Fruit fly (Drosophila melanogaster): Measurements from ENCODE around the gene vkg.

Gene vkg

DNA sequence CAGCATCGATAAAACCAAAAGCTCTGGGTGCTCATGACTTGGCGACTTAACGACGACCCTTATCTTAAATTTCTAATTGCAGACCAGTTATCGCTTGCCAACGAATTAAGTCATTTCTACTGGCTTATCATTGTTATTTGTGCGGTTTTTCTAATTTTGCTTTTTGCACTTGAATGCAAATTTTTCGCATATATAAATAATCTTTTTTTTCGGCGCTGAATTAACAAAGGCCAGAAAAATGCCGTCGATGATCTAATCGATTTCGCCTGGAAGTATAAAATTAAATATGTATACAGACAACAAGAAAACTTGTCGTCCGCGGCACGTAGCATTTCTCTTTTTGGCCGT is 26.4 kb downstream of the vkg start:
- TF ChIP-seq EcR (GFP tag; optimal IDR thresholded peaks at IDR 0.05) (no peak), gl (tag; optimal IDR thresholded peaks at IDR 0.05) (no peak), rn (GFP tag; IDR thresholded peaks at IDR 0.05) (no peak), CG9948 (tag; optimal IDR thresholded peaks at IDR 0.05) (no peak)

DNA sequence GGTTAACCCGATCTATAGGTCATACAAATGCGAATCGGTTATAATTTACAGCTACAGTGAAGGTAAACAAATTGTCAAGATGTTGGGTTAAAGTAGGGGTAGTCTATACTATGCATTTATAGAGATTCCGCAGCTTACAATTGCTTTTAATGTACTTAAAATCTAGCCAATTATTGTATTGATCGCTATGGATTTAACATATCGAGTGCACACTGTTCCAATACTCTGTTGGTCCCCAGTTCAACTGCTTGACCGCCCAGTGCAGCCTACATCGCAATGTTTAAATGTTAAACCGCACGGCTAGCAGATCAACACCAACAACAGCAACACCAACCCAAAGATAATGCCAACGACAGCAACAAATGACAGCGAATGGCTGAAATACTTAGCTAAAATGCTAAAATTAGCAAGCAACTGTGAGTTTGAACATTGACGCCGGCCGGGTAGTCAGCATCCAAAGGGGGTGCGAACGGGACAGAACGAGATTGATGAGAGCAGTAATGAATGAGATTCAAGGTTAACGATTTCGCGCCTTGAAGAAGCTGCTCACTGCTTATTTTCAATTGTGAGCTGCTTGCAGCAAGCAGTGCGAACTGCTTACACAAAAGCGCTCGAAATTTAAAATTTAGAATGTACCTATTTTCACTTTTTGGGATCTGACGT is 26.9 kb downstream of the vkg start:
- TF ChIP-seq CG34367 (tag; optimal IDR thresholded peaks at IDR 0.05) = no peak
- peak; percentile 60; the same call in 2 of the 3 replicates for TF ChIP-seq fd96Ca (GFP tag; IDR thresholded peaks at IDR 0.05)
- peak; percentile 59 for TF ChIP-seq Ets98B (GFP tag; IDR thresholded peaks at IDR 0.05)
- TF ChIP-seq CG9948 (tag; optimal IDR thresholded peaks at IDR 0.05) = no peak
- TF ChIP-seq CG32121 (GFP tag; IDR thresholded peaks at IDR 0.05) = peak; percentile 33; the same call in 1 of the 2 replicates
- TF ChIP-seq CG10348 (GFP tag; IDR thresholded peaks at IDR 0.05) = peak; percentile 42
- TF ChIP-seq rn (GFP tag; IDR thresholded peaks at IDR 0.05) = peak; percentile 41; the same call in 1 of the 2 replicates
- peak; percentile 70 for TF ChIP-seq CG4496 (GFP tag; IDR thresholded peaks at IDR 0.05)

DNA sequence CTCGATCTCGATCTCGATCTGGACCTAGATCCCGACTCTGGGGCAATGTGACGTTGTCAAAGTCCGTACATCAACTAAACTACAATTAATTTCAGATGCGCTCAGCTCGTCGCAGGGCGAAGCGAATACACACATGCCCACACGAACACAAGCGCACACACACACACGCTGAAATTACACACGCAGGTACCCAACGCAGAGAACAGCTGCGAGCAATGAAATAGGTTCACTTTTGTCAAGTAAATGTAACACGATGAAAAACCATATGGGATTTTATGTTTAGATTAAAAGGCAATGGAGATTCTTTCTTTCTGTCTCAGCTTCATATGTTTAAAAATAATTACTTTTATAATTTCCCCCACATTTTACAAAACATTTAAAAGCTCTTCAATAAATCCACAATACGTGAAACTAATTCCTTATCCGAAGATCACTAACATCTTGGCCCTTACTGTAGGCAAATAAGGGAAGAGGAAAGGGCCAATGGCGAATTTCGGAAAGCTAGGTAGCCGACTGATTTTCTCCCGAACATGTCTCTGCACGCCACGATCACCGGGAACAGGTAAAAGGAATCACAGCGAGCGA is 27.6 kb downstream of the vkg start:
- TF ChIP-seq gl (tag; optimal IDR thresholded peaks at IDR 0.05) = peak; percentile 66
- peak; percentile 85 for TF ChIP-seq D1 (tag; optimal IDR thresholded peaks at IDR 0.05)
- peak; percentile 87 for TF ChIP-seq CG9948 (tag; optimal IDR thresholded peaks at IDR 0.05)
- TF ChIP-seq CG4496 (GFP tag; IDR thresholded peaks at IDR 0.05) = peak; percentile 63
- TF ChIP-seq CG10348 (GFP tag; IDR thresholded peaks at IDR 0.05) = no peak
- peak; percentile 83 for TF ChIP-seq CG17806 (tag; optimal IDR thresholded peaks at IDR 0.05)
- peak; percentile 85 for TF ChIP-seq CG34367 (tag; optimal IDR thresholded peaks at IDR 0.05)
- peak; percentile 66 for TF ChIP-seq Ets98B (GFP tag; IDR thresholded peaks at IDR 0.05)
- peak; percentile 87 for TF ChIP-seq Pif1A (GFP tag; optimal IDR thresholded peaks at IDR 0.05)
- TF ChIP-seq CG32121 (GFP tag; IDR thresholded peaks at IDR 0.05) = peak; percentile 32
- TF ChIP-seq CG14655 (GFP tag; optimal IDR thresholded peaks at IDR 0.05) = peak; percentile 84
- peak; percentile 47 for TF ChIP-seq EcR (GFP tag; optimal IDR thresholded peaks at IDR 0.05)
- TF ChIP-seq fd96Ca (GFP tag; IDR thresholded peaks at IDR 0.05) = peak; percentile 69
- 0 out of 2 replicates have a peak, but pooled peaks have one; percentile 7 for TF ChIP-seq rn (GFP tag; IDR thresholded peaks at IDR 0.05)
- TF ChIP-seq CG8301 (tag; optimal IDR thresholded peaks at IDR 0.05) = peak; percentile 70
- peak; percentile 85 for TF ChIP-seq Pif1B (GFP tag; optimal IDR thresholded peaks at IDR 0.05)
- peak; percentile 93 for TF ChIP-seq CG15710 (tag; optimal IDR thresholded peaks at IDR 0.05)
- peak; percentile 83 for TF ChIP-seq CG13204 (GFP tag; optimal IDR thresholded peaks at IDR 0.05)
- peak; percentile 91 for TF ChIP-seq CG8159 (tag; optimal IDR thresholded peaks at IDR 0.05)
- peak; percentile 73 for TF ChIP-seq Snoo (tag; optimal IDR thresholded peaks at IDR 0.05)
- peak; percentile 59; the same call in 1 of the 2 replicates for TF ChIP-seq CG12605 (GFP tag; IDR thresholded peaks at IDR 0.05)

DNA sequence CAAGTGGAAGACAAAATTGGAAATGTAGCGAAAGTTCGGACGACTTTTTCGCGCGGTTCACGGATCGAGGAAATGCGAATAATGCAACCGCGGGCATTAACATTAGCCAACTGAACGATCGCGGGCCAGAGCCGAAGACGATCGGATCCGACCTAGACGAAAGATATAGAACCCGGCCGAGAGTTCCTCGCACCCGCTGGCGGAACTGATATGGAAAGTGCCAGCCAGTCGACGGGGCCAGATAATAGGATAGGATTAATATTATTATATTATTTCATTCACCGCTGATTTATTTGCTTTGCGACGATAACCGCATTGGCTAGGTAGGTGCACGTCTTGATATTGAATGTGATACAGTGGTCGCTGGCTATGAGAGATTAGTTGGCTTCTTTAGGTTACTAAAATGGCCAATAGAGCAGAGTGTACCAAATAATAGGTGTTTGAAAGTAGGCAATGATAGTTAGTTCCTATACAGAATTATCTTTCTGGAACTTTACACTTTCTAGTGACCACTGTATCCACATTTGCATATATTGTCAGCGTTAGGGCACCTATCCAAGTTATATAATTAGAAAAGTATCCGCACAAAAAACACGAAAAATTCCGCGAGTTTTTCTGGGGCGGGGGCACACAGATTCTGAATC is 28.5 kb downstream of the vkg start:
- TF ChIP-seq CG12605 (GFP tag; IDR thresholded peaks at IDR 0.05) (peak; percentile 60), CG34367 (tag; optimal IDR thresholded peaks at IDR 0.05) (peak; percentile 54), CG32121 (GFP tag; IDR thresholded peaks at IDR 0.05) (peak; percentile 87), Snoo (tag; optimal IDR thresholded peaks at IDR 0.05) (peak; percentile 37), EcR (GFP tag; optimal IDR thresholded peaks at IDR 0.05) (peak; percentile 80), Pif1A (GFP tag; optimal IDR thresholded peaks at IDR 0.05) (peak; percentile 68), D1 (tag; optimal IDR thresholded peaks at IDR 0.05) (no peak), CG4496 (GFP tag; IDR thresholded peaks at IDR 0.05) (peak; percentile 87), CG14655 (GFP tag; optimal IDR thresholded peaks at IDR 0.05) (peak; percentile 84), CG9948 (tag; optimal IDR thresholded peaks at IDR 0.05) (peak; percentile 53), CG8301 (tag; optimal IDR thresholded peaks at IDR 0.05) (peak; percentile 78), CG15710 (tag; optimal IDR thresholded peaks at IDR 0.05) (peak; percentile 52), fd96Ca (GFP tag; IDR thresholded peaks at IDR 0.05) (peak; percentile 92), rn (GFP tag; IDR thresholded peaks at IDR 0.05) (peak; percentile 83), Ets98B (GFP tag; IDR thresholded peaks at IDR 0.05) (peak; percentile 90), Pif1B (GFP tag; optimal IDR thresholded peaks at IDR 0.05) (peak; percentile 65), gl (tag; optimal IDR thresholded peaks at IDR 0.05) (no peak), CG10348 (GFP tag; IDR thresholded peaks at IDR 0.05) (peak; percentile 36; the same call in 1 of the 2 replicates), CG8159 (tag; optimal IDR thresholded peaks at IDR 0.05) (peak; percentile 62), CG17806 (tag; optimal IDR thresholded peaks at IDR 0.05) (peak; percentile 48), CG13204 (GFP tag; optimal IDR thresholded peaks at IDR 0.05) (no peak)

DNA sequence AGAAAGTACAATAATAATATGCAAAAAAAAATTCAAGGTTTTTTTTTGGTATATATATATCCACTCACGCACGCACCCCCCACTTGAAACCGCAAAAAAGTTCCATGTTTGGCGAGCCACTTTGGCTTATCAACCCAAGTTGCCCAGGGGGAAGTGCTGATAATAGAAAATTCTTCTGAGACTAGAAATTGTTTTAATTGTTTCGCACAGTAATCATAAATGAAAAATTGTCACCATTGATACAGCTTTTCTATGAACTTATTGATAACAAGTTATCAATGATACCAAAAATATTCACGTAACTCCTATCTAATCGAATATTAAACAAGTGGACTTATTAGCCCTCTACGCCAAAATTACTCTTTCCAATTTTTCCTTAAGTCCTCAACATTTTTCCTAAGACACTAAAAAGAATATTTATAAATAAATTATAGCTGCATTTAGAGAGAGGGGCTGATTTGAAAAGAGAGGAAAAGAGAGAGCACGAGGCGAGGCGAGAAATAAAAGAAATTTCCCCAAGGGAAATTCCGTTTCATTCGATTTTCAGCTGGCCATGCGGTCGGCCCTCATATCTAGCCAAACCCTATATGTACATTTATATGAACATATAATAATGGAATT is 29.3 kb downstream of the vkg start:
- no peak for TF ChIP-seq Ets98B (GFP tag; IDR thresholded peaks at IDR 0.05)
- TF ChIP-seq CG17806 (tag; optimal IDR thresholded peaks at IDR 0.05) = no peak
- no peak for TF ChIP-seq rn (GFP tag; IDR thresholded peaks at IDR 0.05)
- TF ChIP-seq Snoo (tag; optimal IDR thresholded peaks at IDR 0.05) = no peak
- no peak for TF ChIP-seq fd96Ca (GFP tag; IDR thresholded peaks at IDR 0.05)
- no peak for TF ChIP-seq gl (tag; optimal IDR thresholded peaks at IDR 0.05)
- TF ChIP-seq CG10348 (GFP tag; IDR thresholded peaks at IDR 0.05) = no peak
- no peak for TF ChIP-seq CG8159 (tag; optimal IDR thresholded peaks at IDR 0.05)
- no peak for TF ChIP-seq CG34367 (tag; optimal IDR thresholded peaks at IDR 0.05)
- TF ChIP-seq CG13204 (GFP tag; optimal IDR thresholded peaks at IDR 0.05) = no peak
- no peak for TF ChIP-seq CG4496 (GFP tag; IDR thresholded peaks at IDR 0.05)
